Fruit fly (Drosophila melanogaster) whole organism, embryonic: ENCODE results near the gene mRpL51.

Experiments used
- CG1024 ChIP-seq: fragments of 200-800 bp; sonication (Bioruptor generic); IDR thresholded peaks from 2 replicates; pipeline ENCODE4 v1.3.6; 2022; ENCODE audit warnings: missing biosample characterization, missing genetic modification characterization
- CG10431 ChIP-seq: fragments of 200-800 bp; sonication (Bioruptor generic); optimal IDR thresholded peaks from 3 replicates; lab custom pipeline; 2018; ENCODE audit warnings: missing biosample characterization, mild to moderate bottlenecking, missing genetic modification characterization
- CG11093 ChIP-seq: fragments of 200-800 bp; sonication (Bioruptor generic); IDR thresholded peaks from 3 replicates; pipeline ENCODE4 v1.3.6; 2022; ENCODE audit warnings: missing biosample characterization, missing genetic modification characterization
- CG12155 ChIP-seq: fragments of 200-800 bp; sonication (Bioruptor generic); optimal IDR thresholded peaks from 3 replicates; lab custom pipeline; 2016; ENCODE audit warnings: missing biosample characterization, missing genetic modification characterization
- CG12659 ChIP-seq: fragments of 200-800 bp; sonication (Bioruptor generic); optimal IDR thresholded peaks from 3 replicates; lab custom pipeline; 2017; ENCODE audit warnings: mild to moderate bottlenecking, missing biosample characterization, missing genetic modification reagents, missing genetic modification characterization
- CG13296 ChIP-seq: fragments of 200-800 bp; sonication (Bioruptor generic); optimal IDR thresholded peaks from 3 replicates; lab custom pipeline; 2018; ENCODE audit warnings: missing biosample characterization, mild to moderate bottlenecking, missing genetic modification characterization
- CG14965 ChIP-seq: fragments of 200-800 bp; sonication (Bioruptor generic); optimal IDR thresholded peaks from 2 replicates; lab custom pipeline; 2016; ENCODE audit warnings: missing biosample characterization, missing genetic modification characterization, borderline replicate concordance
- CG15601 ChIP-seq: fragments of 200-800 bp; sonication (Bioruptor generic); optimal IDR thresholded peaks from 3 replicates; lab custom pipeline; 2019; ENCODE audit warnings: missing biosample characterization, mild to moderate bottlenecking, missing genetic modification characterization, moderate library complexity
- CG2875 ChIP-seq: fragments of 200-800 bp; sonication (Bioruptor generic); optimal IDR thresholded peaks from 2 replicates; lab custom pipeline; 2017; ENCODE audit warnings: missing biosample characterization, mild to moderate bottlenecking, missing genetic modification characterization, missing genetic modification reagents
- CG3065 ChIP-seq: fragments of 200-800 bp; sonication (Bioruptor generic); optimal IDR thresholded peaks from 2 replicates; lab custom pipeline; 2016; ENCODE audit warnings: missing biosample characterization, missing genetic modification characterization
- CG32772 ChIP-seq: fragments of 200-800 bp; sonication (Bioruptor generic); IDR thresholded peaks from 2 replicates; pipeline ENCODE4 v1.3.6; 2022; ENCODE audit warnings: missing biosample characterization, missing genetic modification characterization
- CG34422 ChIP-seq: fragments of 200-800 bp; sonication (Bioruptor generic); IDR thresholded peaks from 3 replicates; pipeline ENCODE4 v1.3.6; 2022; ENCODE audit warnings: missing biosample characterization, missing genetic modification characterization
- CG3726 ChIP-seq: fragments of 200-800 bp; sonication (Bioruptor generic); IDR thresholded peaks from 3 replicates; pipeline ENCODE4, ENCODE4 v1.3.6; 2022; ENCODE audit warnings: missing biosample characterization, missing genetic modification characterization
- CG3847 ChIP-seq: fragments of 200-800 bp; sonication (Bioruptor generic); IDR thresholded peaks from 2 replicates; pipeline ENCODE4 v1.3.6; 2022; ENCODE audit warnings: missing biosample characterization, missing genetic modification characterization
- CG3995 ChIP-seq: fragments of 200-800 bp; sonication (Bioruptor generic); optimal IDR thresholded peaks from 3 replicates; lab custom pipeline; 2016; ENCODE audit warnings: missing biosample characterization, missing genetic modification characterization
- CG4282 ChIP-seq: fragments of 200-800 bp; sonication (Bioruptor generic); optimal IDR thresholded peaks from 2 replicates; lab custom pipeline; 2016; ENCODE audit warnings: missing biosample characterization, missing genetic modification characterization
- CG6254 ChIP-seq: fragments of 200-800 bp; sonication (Bioruptor generic); optimal IDR thresholded peaks from 3 replicates; lab custom pipeline; 2017; ENCODE audit warnings: mild to moderate bottlenecking, missing biosample characterization, missing genetic modification reagents, missing genetic modification characterization
- CG6813 ChIP-seq: fragments of 200-800 bp; sonication (Bioruptor generic); optimal IDR thresholded peaks from 2 replicates; lab custom pipeline; 2017; ENCODE audit warnings: missing biosample characterization, missing genetic modification characterization, mild to moderate bottlenecking, moderate library complexity, missing genetic modification reagents
- CG7928 ChIP-seq: fragments of 200-800 bp; sonication (Bioruptor generic); optimal IDR thresholded peaks from 2 replicates; lab custom pipeline; 2017; ENCODE audit warnings: missing biosample characterization, mild to moderate bottlenecking, missing genetic modification characterization
- CTCF ChIP-seq: fragments of 200-800 bp; sonication (Bioruptor generic); optimal IDR thresholded peaks from 2 replicates; lab custom pipeline; 2017; ENCODE audit warnings: missing biosample characterization, mild to moderate bottlenecking, missing genetic modification characterization, moderate library complexity
- Dek ChIP-seq: fragments of 200-800 bp; sonication (Bioruptor generic); optimal IDR thresholded peaks from 3 replicates; lab custom pipeline; 2019; ENCODE audit warnings: missing biosample characterization, mild to moderate bottlenecking, missing genetic modification characterization, moderate library complexity
- Dfd ChIP-seq, 2 experiments: fragments of >200 bp; optimal IDR thresholded peaks; 2 replicates each; lab custom pipeline; 2017; ENCODE audit warnings: missing biosample characterization in 2 of 2, missing genetic modification characterization in 2 of 2
- Dip2 ChIP-seq: fragments of 200-800 bp; sonication (Bioruptor generic); IDR thresholded peaks from 2 replicates; pipeline ENCODE4 v1.3.6; 2022; ENCODE audit warnings: missing biosample characterization, missing genetic modification characterization
- Fer1 ChIP-seq: fragments of 200-800 bp; sonication (Bioruptor generic); optimal IDR thresholded peaks from 2 replicates; lab custom pipeline; 2017; ENCODE audit warnings: missing biosample characterization, mild to moderate bottlenecking, missing genetic modification characterization
- Gsc ChIP-seq: fragments of 200-800 bp; sonication (Bioruptor generic); IDR thresholded peaks from 2 replicates; pipeline ENCODE4 v1.3.6; 2022; ENCODE audit warnings: missing biosample characterization, missing genetic modification characterization
- HmgD ChIP-seq: fragments of 200-800 bp; sonication (Bioruptor generic); optimal IDR thresholded peaks from 3 replicates; lab custom pipeline; 2016; ENCODE audit warnings: missing biosample characterization, missing genetic modification characterization
- MTF-1 ChIP-seq: fragments of 200-800 bp; sonication (Bioruptor generic); optimal IDR thresholded peaks from 2 replicates; lab custom pipeline; 2018; ENCODE audit warnings: missing biosample characterization, mild to moderate bottlenecking, missing genetic modification characterization, borderline replicate concordance
- Optix ChIP-seq: fragments of 200-800 bp; sonication (Bioruptor generic); IDR thresholded peaks from 3 replicates; pipeline ENCODE4 v1.3.6; 2022; ENCODE audit warnings: missing biosample characterization, missing genetic modification characterization
- Poxn ChIP-seq: fragments of 200-800 bp; sonication (Bioruptor generic); IDR thresholded peaks from 2 replicates; pipeline ENCODE4 v1.3.6; 2022; ENCODE audit warnings: missing biosample characterization, missing genetic modification characterization
- Sox100B ChIP-seq: fragments of 200-800 bp; sonication (Bioruptor generic); optimal IDR thresholded peaks from 3 replicates; lab custom pipeline; 2018; ENCODE audit warnings: missing biosample characterization, mild to moderate bottlenecking, missing genetic modification characterization
- bcd ChIP-seq: fragments of 200-800 bp; sonication (Bioruptor generic); optimal IDR thresholded peaks from 2 replicates; lab custom pipeline; 2017; ENCODE audit warnings: missing biosample characterization, mild to moderate bottlenecking, missing genetic modification characterization
- bowl ChIP-seq: fragments of 200-800 bp; sonication (Bioruptor generic); IDR thresholded peaks from 2 replicates; pipeline ENCODE4 v1.3.6; 2022; ENCODE audit warnings: missing biosample characterization, missing genetic modification characterization
- ci ChIP-seq: fragments of 200-800 bp; sonication (Bioruptor generic); IDR thresholded peaks from 3 replicates; pipeline ENCODE4 v1.3.6; 2022; ENCODE audit warnings: missing biosample characterization, missing genetic modification characterization
- crc ChIP-seq: fragments of 200-800 bp; sonication (Bioruptor generic); optimal IDR thresholded peaks from 2 replicates; lab custom pipeline; 2016; ENCODE audit warnings: missing biosample characterization, missing genetic modification characterization
- cwo ChIP-seq: fragments of 200-800 bp; sonication (Bioruptor generic); optimal IDR thresholded peaks from 3 replicates; lab custom pipeline; 2017; ENCODE audit warnings: missing biosample characterization, missing genetic modification characterization, mild to moderate bottlenecking, moderate library complexity, missing genetic modification reagents
- dan ChIP-seq: fragments of 200-800 bp; sonication (Bioruptor generic); IDR thresholded peaks from 2 replicates; pipeline ENCODE4 v1.3.6; 2022; ENCODE audit warnings: missing biosample characterization, missing genetic modification characterization
- dpn ChIP-seq, 2 experiments: fragments of 200-800 bp; sonication (Bioruptor generic); optimal IDR thresholded peaks; 3 replicates each; lab custom pipeline; 2016; ENCODE audit warnings: missing biosample characterization in 2 of 2, missing genetic modification characterization in 2 of 2
- ftz-f1 ChIP-seq: fragments of 200-800 bp; sonication (Bioruptor generic); optimal IDR thresholded peaks from 2 replicates; lab custom pipeline; 2016; ENCODE audit warnings: missing biosample characterization, missing genetic modification characterization
- gcm ChIP-seq: fragments of 200-800 bp; sonication (Bioruptor generic); optimal IDR thresholded peaks from 2 replicates; lab custom pipeline; 2019; ENCODE audit warnings: missing biosample characterization, mild to moderate bottlenecking, missing genetic modification characterization, moderate library complexity
- inv ChIP-seq: fragments of 200-800 bp; sonication (Bioruptor generic); IDR thresholded peaks from 2 replicates; pipeline ENCODE4 v1.3.6; 2022; ENCODE audit warnings: missing biosample characterization, missing genetic modification characterization; ENCODE audit not compliant: partially characterized antibody
- jigr1 ChIP-seq: fragments of 200-800 bp; sonication (Bioruptor generic); IDR thresholded peaks from 3 replicates; pipeline ENCODE4 v1.3.6; 2022; ENCODE audit warnings: missing biosample characterization, missing genetic modification characterization
- jumu ChIP-seq: fragments of 200-800 bp; sonication (Bioruptor generic); optimal IDR thresholded peaks from 3 replicates; lab custom pipeline; 2016; ENCODE audit warnings: missing biosample characterization, missing genetic modification characterization
- klu ChIP-seq: fragments of 200-800 bp; sonication (Bioruptor generic); IDR thresholded peaks from 2 replicates; pipeline ENCODE4 v1.3.6; 2022; ENCODE audit warnings: missing biosample characterization, missing genetic modification characterization
- lola ChIP-seq, 3 experiments: fragments of >200 bp in 2 of 3; fragments of 200-800 bp in 1 of 3; sonication (Bioruptor generic) in 1 of 3; optimal IDR thresholded peaks; 2 replicates each; lab custom pipeline; 2017 to 2019; ENCODE audit warnings: missing biosample characterization in 3 of 3, missing genetic modification characterization in 3 of 3, mild to moderate bottlenecking in 1 of 3, moderate library complexity in 1 of 3
- mld ChIP-seq: fragments of 200-800 bp; sonication (Bioruptor generic); IDR thresholded peaks from 3 replicates; pipeline ENCODE4 v1.3.6; 2022; ENCODE audit warnings: missing biosample characterization, missing genetic modification characterization; ENCODE audit not compliant: partially characterized antibody
- nerfin-2 ChIP-seq: fragments of 200-800 bp; sonication (Bioruptor generic); IDR thresholded peaks from 2 replicates; pipeline ENCODE4 v1.3.6; 2022; ENCODE audit warnings: missing biosample characterization, missing genetic modification characterization; ENCODE audit not compliant: partially characterized antibody
- nmo ChIP-seq: fragments of 200-800 bp; sonication (Bioruptor generic); optimal IDR thresholded peaks from 2 replicates; lab custom pipeline; 2018; ENCODE audit warnings: missing biosample characterization, mild to moderate bottlenecking, missing genetic modification characterization, moderate library complexity
- slp2 ChIP-seq: fragments of 200-800 bp; sonication (Bioruptor generic); optimal IDR thresholded peaks from 2 replicates; lab custom pipeline; 2016; ENCODE audit warnings: missing biosample characterization, missing genetic modification characterization
- tin ChIP-seq: fragments of 200-800 bp; sonication (Bioruptor generic); optimal IDR thresholded peaks from 3 replicates; lab custom pipeline; 2016; ENCODE audit warnings: missing biosample characterization, missing genetic modification characterization
- tna ChIP-seq: fragments of 200-800 bp; sonication (Bioruptor generic); IDR thresholded peaks from 2 replicates; pipeline ENCODE4 v1.3.6; 2022; ENCODE audit warnings: missing biosample characterization, missing genetic modification characterization; ENCODE audit not compliant: partially characterized antibody
- wek ChIP-seq: fragments of 200-800 bp; sonication (Bioruptor generic); optimal IDR thresholded peaks from 3 replicates; lab custom pipeline; 2018; ENCODE audit warnings: missing biosample characterization, mild to moderate bottlenecking, missing genetic modification characterization, moderate library complexity

The mRpL51 gene

dm6 chr2L:8473448-8473847 is 43.7 kb downstream of the mRpL51 start (continued):
- peak; percentile 42 for TF ChIP-seq Sox100B (GFP tag; lab: Kevin White, UChicago)
- no peak for TF ChIP-seq jumu (GFP tag; lab: Kevin White, UChicago)
- TF ChIP-seq mld = no peak
- peak; percentile 58 for TF ChIP-seq CG6813 (GFP tag; lab: Kevin White, UChicago)
- TF ChIP-seq CG12155 (GFP tag; lab: Kevin White, UChicago) = peak; percentile 29
- TF ChIP-seq bowl (GFP tag; lab: Robert Waterston, UW) = no peak
- peak; percentile 62 for TF ChIP-seq nmo (GFP tag; lab: Kevin White, UChicago)
- peak; percentile 66; the same call in 1 of the 2 replicates for TF ChIP-seq CG32772 (GFP tag; lab: Robert Waterston, UW)
- peak; percentile 36 for TF ChIP-seq bcd
- TF ChIP-seq CG13296 (GFP tag; lab: Kevin White, UChicago) = no peak
- no peak for TF ChIP-seq wek (GFP tag; lab: Kevin White, UChicago)
- TF ChIP-seq tna = no peak
- TF ChIP-seq dan (GFP tag; lab: Robert Waterston, UW) = no peak
- TF ChIP-seq MTF-1 (GFP tag; lab: Kevin White, UChicago) = no peak
- TF ChIP-seq inv (GFP tag; lab: Robert Waterston, UW) = no peak
- no peak for TF ChIP-seq CG3995
- TF ChIP-seq CG10431 (GFP tag; lab: Kevin White, UChicago) = no peak
- TF ChIP-seq Dip2 (GFP tag; lab: Robert Waterston, UW) = no peak
- peak; percentile 23 for TF ChIP-seq tin
- TF ChIP-seq CG34422 (GFP tag; lab: Robert Waterston, UW) = peak; percentile 59; the same call in 2 of the 3 replicates
- peak; percentile 45; the same call in 1 of the 2 replicates for TF ChIP-seq klu (GFP tag; lab: Robert Waterston, UW)
- TF ChIP-seq Optix (GFP tag; lab: Robert Waterston, UW) = peak; percentile 47; the same call in 1 of the 3 replicates
- TF ChIP-seq CG1024 (GFP tag; lab: Robert Waterston, UW) = no peak
- TF ChIP-seq ftz-f1 (GFP tag; lab: Kevin White, UChicago) = no peak
- no peak for TF ChIP-seq Poxn
- TF ChIP-seq CG6254 (GFP tag; lab: Kevin White, UChicago) = peak; percentile 71
- no peak for TF ChIP-seq CG14965 (GFP tag; lab: Kevin White, UChicago)
- 0 out of 2 replicates have a peak, but pooled peaks have one; percentile 20 for TF ChIP-seq Gsc
- peak; percentile 55 for TF ChIP-seq CG3847 (GFP tag; lab: Robert Waterston, UW)
- TF ChIP-seq cwo = peak; percentile 48
- TF ChIP-seq CG15601 = peak; percentile 22
- TF ChIP-seq dpn (GFP tag; optimal IDR thresholded peaks at IDR 0.05; lab: Kevin White, UChicago) = peak in 1 of 2 experiments; percentile 38
- peak; percentile 83 for TF ChIP-seq ci (GFP tag; lab: Robert Waterston, UW)
- TF ChIP-seq lola (GFP tag; optimal IDR thresholded peaks at IDR 0.05; lab: Kevin White, UChicago) = peak in 1 of 3 experiments; percentile 63
- no peak for TF ChIP-seq Dfd (GFP tag; optimal IDR thresholded peaks at IDR 0.05; lab: Kevin White, UChicago)
- TF ChIP-seq crc (GFP tag; lab: Kevin White, UChicago) = no peak
- TF ChIP-seq Dek = no peak
- no peak for TF ChIP-seq slp2 (GFP tag; lab: Kevin White, UChicago)
- TF ChIP-seq CTCF (GFP tag; lab: Kevin White, UChicago) = no peak
- no peak for TF ChIP-seq nerfin-2
- no peak for TF ChIP-seq CG4282
- peak; percentile 43; the same call in 1 of the 3 replicates for TF ChIP-seq CG11093 (GFP tag; lab: Robert Waterston, UW)
- peak; percentile 28 for TF ChIP-seq CG2875 (GFP tag; lab: Kevin White, UChicago)
- TF ChIP-seq jigr1 (GFP tag; lab: Robert Waterston, UW) = no peak
- TF ChIP-seq CG3726 = no peak
- peak; percentile 28 for TF ChIP-seq gcm (GFP tag; lab: Kevin White, UChicago)
- no peak for TF ChIP-seq HmgD (GFP tag; lab: Kevin White, UChicago)
- no peak for TF ChIP-seq CG12659
- TF ChIP-seq Fer1 (GFP tag; lab: Kevin White, UChicago) = no peak
- TF ChIP-seq CG3065 (GFP tag; lab: Kevin White, UChicago) = no peak
- TF ChIP-seq CG7928 (GFP tag; lab: Kevin White, UChicago) = no peak
